Fruit fly (Drosophila melanogaster) whole organism, embryonic: Measurements from ENCODE around the gene CG14135.
A peak's percentile ranks its signal among the peaks of the same experiment; 100 is the strongest.

Experiments
- BEAF-32 ChIP-seq: fragments of 200-800 bp; sonication (Bioruptor generic); optimal IDR thresholded peaks from 3 replicates; lab custom pipeline; 2017; ENCODE audit warnings: missing biosample characterization, missing genetic modification characterization, mild to moderate bottlenecking, moderate library complexity, missing genetic modification reagents
- CG10274 ChIP-seq: fragments of 200-800 bp; sonication (Bioruptor generic); optimal IDR thresholded peaks from 3 replicates; lab custom pipeline; 2017; ENCODE audit warnings: missing biosample characterization, mild to moderate bottlenecking, missing genetic modification characterization
- CG10959 ChIP-seq: fragments of 200-800 bp; sonication (Bioruptor generic); IDR thresholded peaks from 2 replicates; pipeline ENCODE4 v1.3.6; 2022; ENCODE audit warnings: missing biosample characterization, missing genetic modification characterization
- CG12391 ChIP-seq: fragments of 200-800 bp; sonication (Bioruptor generic); optimal IDR thresholded peaks from 3 replicates; lab custom pipeline; 2018; ENCODE audit warnings: missing biosample characterization, mild to moderate bottlenecking, missing genetic modification characterization, moderate library complexity
- CG14710 ChIP-seq: fragments of 200-800 bp; sonication (Bioruptor generic); optimal IDR thresholded peaks from 3 replicates; lab custom pipeline; 2019; ENCODE audit warnings: missing biosample characterization, mild to moderate bottlenecking, missing genetic modification characterization, moderate library complexity
- CG14965 ChIP-seq: fragments of 200-800 bp; sonication (Bioruptor generic); optimal IDR thresholded peaks from 2 replicates; lab custom pipeline; 2016; ENCODE audit warnings: missing biosample characterization, missing genetic modification characterization, borderline replicate concordance
- CG16863 ChIP-seq: fragments of 200-800 bp; sonication (Bioruptor generic); optimal IDR thresholded peaks from 3 replicates; lab custom pipeline; 2016; ENCODE audit warnings: missing biosample characterization, missing genetic modification characterization
- CG17361 ChIP-seq: fragments of 200-800 bp; sonication (Bioruptor generic); IDR thresholded peaks from 3 replicates; pipeline ENCODE4 v1.3.6; 2022; ENCODE audit warnings: missing biosample characterization, missing genetic modification characterization
- CG17829 ChIP-seq: fragments of 200-800 bp; optimal IDR thresholded peaks from 2 replicates; lab custom pipeline; 2019; ENCODE audit warnings: missing biosample characterization, mild to moderate bottlenecking, missing genetic modification characterization, moderate library complexity
- CG2116 ChIP-seq: fragments of 200-800 bp; sonication (Bioruptor generic); optimal IDR thresholded peaks from 3 replicates; lab custom pipeline; 2018; ENCODE audit warnings: missing biosample characterization, mild to moderate bottlenecking, missing genetic modification characterization
- CG2712 ChIP-seq: fragments of 200-800 bp; optimal IDR thresholded peaks from 3 replicates; lab custom pipeline; 2019; ENCODE audit warnings: missing biosample characterization, mild to moderate bottlenecking, missing genetic modification characterization, moderate library complexity
- CG34224 ChIP-seq: fragments of 200-800 bp; sonication (Bioruptor generic); IDR thresholded peaks from 3 replicates; pipeline ENCODE4 v1.3.6; 2022; ENCODE audit warnings: missing biosample characterization, missing genetic modification characterization; ENCODE audit not compliant: partially characterized antibody
- CG34422 ChIP-seq: fragments of 200-800 bp; sonication (Bioruptor generic); IDR thresholded peaks from 3 replicates; pipeline ENCODE4 v1.3.6; 2022; ENCODE audit warnings: missing biosample characterization, missing genetic modification characterization
- CG4424 ChIP-seq: fragments of 200-800 bp; sonication (Bioruptor generic); optimal IDR thresholded peaks from 3 replicates; lab custom pipeline; 2016; ENCODE audit warnings: missing biosample characterization, missing genetic modification characterization
- CG6254 ChIP-seq: fragments of 200-800 bp; sonication (Bioruptor generic); optimal IDR thresholded peaks from 3 replicates; lab custom pipeline; 2017; ENCODE audit warnings: mild to moderate bottlenecking, missing biosample characterization, missing genetic modification reagents, missing genetic modification characterization
- CG7357 ChIP-seq: fragments of 200-800 bp; sonication (Bioruptor generic); IDR thresholded peaks from 3 replicates; pipeline ENCODE4 v1.3.6; 2022; ENCODE audit warnings: missing biosample characterization, missing genetic modification characterization
- CG8924 ChIP-seq: fragments of 200-800 bp; optimal IDR thresholded peaks from 3 replicates; lab custom pipeline; 2019; ENCODE audit warnings: missing biosample characterization, mild to moderate bottlenecking, missing genetic modification characterization, moderate library complexity
- Chrac-16 ChIP-seq: fragments of 200-800 bp; sonication (Bioruptor generic); optimal IDR thresholded peaks from 3 replicates; lab custom pipeline; 2016; ENCODE audit warnings: missing biosample characterization, missing genetic modification characterization
- CkIIα-i1 ChIP-seq: fragments of 200-800 bp; sonication (Bioruptor generic); IDR thresholded peaks from 2 replicates; pipeline ENCODE4 v1.3.6; 2022; ENCODE audit warnings: missing biosample characterization, missing genetic modification characterization
- D19B ChIP-seq: fragments of 200-800 bp; sonication (Bioruptor generic); optimal IDR thresholded peaks from 2 replicates; lab custom pipeline; 2017; ENCODE audit warnings: missing biosample characterization, mild to moderate bottlenecking, missing genetic modification characterization
- Dad ChIP-seq: fragments of 200-800 bp; sonication (Bioruptor generic); optimal IDR thresholded peaks from 3 replicates; lab custom pipeline; 2016; ENCODE audit warnings: missing biosample characterization, missing genetic modification characterization
- GATAe ChIP-seq: fragments of 200-800 bp; sonication (Bioruptor generic); conservative IDR thresholded peaks from 2 replicates; pipeline ENCODE4 v1.3.6; 2022; ENCODE audit warnings: missing biosample characterization, missing genetic modification characterization
- HHEX ChIP-seq: fragments of 200-800 bp; sonication (Bioruptor generic); optimal IDR thresholded peaks from 3 replicates; lab custom pipeline; 2017; ENCODE audit warnings: missing biosample characterization, mild to moderate bottlenecking, missing genetic modification characterization, missing genetic modification reagents
- MBD-R2 ChIP-seq: fragments of 200-800 bp; sonication (Bioruptor generic); IDR thresholded peaks from 2 replicates; pipeline ENCODE4 v1.3.6; 2022; ENCODE audit warnings: missing biosample characterization, missing genetic modification characterization
- MTF-1 ChIP-seq: fragments of 200-800 bp; sonication (Bioruptor generic); optimal IDR thresholded peaks from 2 replicates; lab custom pipeline; 2018; ENCODE audit warnings: missing biosample characterization, mild to moderate bottlenecking, missing genetic modification characterization, borderline replicate concordance
- Mes4 ChIP-seq: fragments of 200-800 bp; sonication (Bioruptor generic); optimal IDR thresholded peaks from 2 replicates; lab custom pipeline; 2016; ENCODE audit warnings: missing biosample characterization, missing genetic modification characterization
- Neu2 ChIP-seq: fragments of 200-800 bp; sonication (Bioruptor generic); optimal IDR thresholded peaks from 3 replicates; lab custom pipeline; 2016; ENCODE audit warnings: missing biosample characterization, missing genetic modification characterization, borderline replicate concordance
- Opbp ChIP-seq: fragments of 200-800 bp; sonication (Bioruptor generic); IDR thresholded peaks from 3 replicates; pipeline ENCODE4 v1.3.6; 2022; ENCODE audit warnings: missing biosample characterization, missing genetic modification characterization; ENCODE audit not compliant: partially characterized antibody
- Stat92E ChIP-seq, 3 experiments: fragments of >200 bp in 2 of 3; fragments of 200-800 bp in 1 of 3; sonication (Bioruptor generic) in 1 of 3; optimal IDR thresholded peaks; 2 replicates each; lab custom pipeline; 2017 to 2019; ENCODE audit warnings: missing biosample characterization in 3 of 3, missing genetic modification characterization in 3 of 3, mild to moderate bottlenecking in 1 of 3, moderate library complexity in 1 of 3
- al ChIP-seq: fragments of 200-800 bp; sonication (Bioruptor generic); IDR thresholded peaks from 2 replicates; pipeline ENCODE4 v1.3.6; 2022; ENCODE audit warnings: missing biosample characterization, missing genetic modification characterization
- bcd ChIP-seq: fragments of 200-800 bp; sonication (Bioruptor generic); optimal IDR thresholded peaks from 2 replicates; lab custom pipeline; 2017; ENCODE audit warnings: missing biosample characterization, mild to moderate bottlenecking, missing genetic modification characterization
- cas ChIP-seq: fragments of 200-800 bp; sonication (Bioruptor generic); IDR thresholded peaks from 2 replicates; pipeline ENCODE4 v1.3.6; 2022; ENCODE audit warnings: missing biosample characterization, missing genetic modification characterization
- cwo ChIP-seq: fragments of 200-800 bp; sonication (Bioruptor generic); optimal IDR thresholded peaks from 3 replicates; lab custom pipeline; 2017; ENCODE audit warnings: missing biosample characterization, missing genetic modification characterization, mild to moderate bottlenecking, moderate library complexity, missing genetic modification reagents
- emc ChIP-seq: fragments of 200-800 bp; sonication (Bioruptor generic); optimal IDR thresholded peaks from 2 replicates; lab custom pipeline; 2016; ENCODE audit warnings: missing biosample characterization, missing genetic modification characterization
- en ChIP-seq: fragments of 200-800 bp; sonication (Bioruptor generic); optimal IDR thresholded peaks from 2 replicates; lab custom pipeline; 2016; ENCODE audit warnings: missing biosample characterization, missing genetic modification characterization
- fd102C ChIP-seq: fragments of 200-800 bp; sonication (Bioruptor generic); optimal IDR thresholded peaks from 2 replicates; lab custom pipeline; 2018; ENCODE audit warnings: missing biosample characterization, mild to moderate bottlenecking, missing genetic modification characterization, moderate library complexity
- grau ChIP-seq: fragments of 200-800 bp; optimal IDR thresholded peaks from 3 replicates; lab custom pipeline; 2019; ENCODE audit warnings: missing biosample characterization, mild to moderate bottlenecking, missing genetic modification characterization, moderate library complexity
- gsb-n ChIP-seq: fragments of 200-800 bp; sonication (Bioruptor generic); optimal IDR thresholded peaks from 3 replicates; lab custom pipeline; 2018; ENCODE audit warnings: missing biosample characterization, mild to moderate bottlenecking, missing genetic modification characterization
- lmd ChIP-seq: fragments of 200-800 bp; sonication (Bioruptor generic); IDR thresholded peaks from 2 replicates; pipeline ENCODE4 v1.3.6; 2022; ENCODE audit warnings: missing biosample characterization, missing genetic modification characterization
- maf-S ChIP-seq: fragments of 200-800 bp; sonication (Bioruptor generic); optimal IDR thresholded peaks from 2 replicates; lab custom pipeline; 2016; ENCODE audit warnings: missing biosample characterization, missing genetic modification characterization
- sc ChIP-seq, 3 experiments: fragments of >200 bp in 2 of 3; fragments of 200-800 bp in 1 of 3; sonication (Bioruptor generic) in 1 of 3; optimal IDR thresholded peaks; 2 replicates in 2 of 3; 3 replicates in 1 of 3; lab custom pipeline; 2017; ENCODE audit warnings: mild to moderate bottlenecking in 1 of 3, missing biosample characterization in 1 of 3, missing genetic modification characterization in 1 of 3, missing genetic modification reagents in 1 of 3
- sd ChIP-seq: fragments of 200-800 bp; sonication (Bioruptor generic); optimal IDR thresholded peaks from 3 replicates; lab custom pipeline; 2018; ENCODE audit warnings: missing biosample characterization, mild to moderate bottlenecking, missing genetic modification characterization, moderate library complexity
- sna ChIP-seq: fragments of 200-800 bp; sonication (Bioruptor generic); IDR thresholded peaks from 2 replicates; pipeline ENCODE4 v1.3.6; 2022; ENCODE audit warnings: missing biosample characterization, missing genetic modification characterization; ENCODE audit not compliant: partially characterized antibody
- sug ChIP-seq: fragments of 200-800 bp; optimal IDR thresholded peaks from 2 replicates; lab custom pipeline; 2019; ENCODE audit warnings: missing biosample characterization, mild to moderate bottlenecking, missing genetic modification characterization, moderate library complexity
- ttk ChIP-seq: fragments of 200-800 bp; sonication (Bioruptor generic); IDR thresholded peaks from 2 replicates; pipeline ENCODE4 v2.1.2; 2022; ENCODE audit warnings: missing biosample characterization, missing genetic modification characterization
- twi ChIP-seq: fragments of 200-800 bp; optimal IDR thresholded peaks from 2 replicates; lab custom pipeline; 2019; ENCODE audit warnings: missing biosample characterization, mild to moderate bottlenecking, missing genetic modification characterization, moderate library complexity
- tx ChIP-seq: fragments of 200-800 bp; sonication (Bioruptor generic); optimal IDR thresholded peaks from 2 replicates; lab custom pipeline; 2016; ENCODE audit warnings: missing biosample characterization, missing genetic modification characterization
- wor ChIP-seq: fragments of 200-800 bp; sonication (Bioruptor generic); IDR thresholded peaks from 2 replicates; pipeline ENCODE4 v1.3.6; 2022; ENCODE audit warnings: missing biosample characterization, missing genetic modification characterization
- zen2 ChIP-seq: fragments of 200-800 bp; sonication (Bioruptor generic); IDR thresholded peaks from 3 replicates; pipeline ENCODE4 v1.3.6; 2022; ENCODE audit warnings: missing biosample characterization, missing genetic modification characterization; ENCODE audit not compliant: partially characterized antibody

CG14135 gene

dm6 chr3L:11691203-11691797, at the start of gene CG14135, which contains the start of gene Pldn (continued):
- TF ChIP-seq tx (GFP tag; lab: Kevin White, UChicago) (no peak), Mes4 (GFP tag; lab: Kevin White, UChicago) (no peak), Neu2 (GFP tag; lab: Kevin White, UChicago) (no peak), MTF-1 (GFP tag; lab: Kevin White, UChicago) (no peak), twi (tag; lab: Kevin White, UChicago) (no peak), grau (tag; lab: Kevin White, UChicago) (no peak), cas (no peak), CG14965 (no peak), fd102C (GFP tag; lab: Kevin White, UChicago) (no peak), D19B (GFP tag; lab: Kevin White, UChicago) (no peak), CG16863 (GFP tag; lab: Kevin White, UChicago) (no peak), sug (tag; lab: Kevin White, UChicago) (peak; percentile 32), lmd (no peak), bcd (peak; percentile 8), CG34224 (GFP tag; lab: Robert Waterston, UW) (0 out of 3 replicates have a peak, but pooled peaks have one; percentile 36), CG12391 (tag; lab: Kevin White, UChicago) (peak; percentile 3), sd (tag; lab: Kevin White, UChicago) (peak; percentile 33), CG10959 (GFP tag; lab: Robert Waterston, UW) (no peak), GATAe (no peak), Dad (GFP tag; lab: Kevin White, UChicago) (no peak), HHEX (GFP tag; lab: Kevin White, UChicago) (no peak), CG17361 (GFP tag; lab: Robert Waterston, UW) (no peak), CG7357 (GFP tag; lab: Robert Waterston, UW) (no peak), ttk (no peak), al (GFP tag; lab: Robert Waterston, UW) (no peak), zen2 (no peak), BEAF-32 (GFP tag; lab: Kevin White, UChicago) (peak; percentile 49), CG6254 (GFP tag; lab: Kevin White, UChicago) (no peak), en (no peak), CG34422 (GFP tag; lab: Robert Waterston, UW) (peak; percentile 1; the same call in 1 of the 3 replicates), sc (optimal IDR thresholded peaks at IDR 0.05; lab: Kevin White, UChicago) (no peak), sc (GFP tag; optimal IDR thresholded peaks at IDR 0.05; lab: Kevin White, UChicago) (no peak), CG10274 (no peak), maf-S (GFP tag; lab: Kevin White, UChicago) (no peak), gsb-n (tag; lab: Kevin White, UChicago) (peak; percentile 14), Opbp (no peak), CG8924 (tag; lab: Kevin White, UChicago) (peak; percentile 75), MBD-R2 (GFP tag; lab: Robert Waterston, UW) (peak; percentile 85), sna (GFP tag; lab: Robert Waterston, UW) (no peak), wor (no peak), cwo (GFP tag; lab: Kevin White, UChicago) (no peak), CG2116 (GFP tag; lab: Kevin White, UChicago) (peak; percentile 69), Stat92E (GFP tag; optimal IDR thresholded peaks at IDR 0.05; lab: Kevin White, UChicago) (no peak), Chrac-16 (GFP tag; lab: Kevin White, UChicago) (no peak), CG4424 (GFP tag; lab: Kevin White, UChicago) (no peak), CG14710 (tag; lab: Kevin White, UChicago) (peak; percentile 55), CkIIα-i1 (GFP tag; lab: Robert Waterston, UW) (no peak), CG17829 (tag; lab: Kevin White, UChicago) (peak; percentile 10), CG2712 (tag; lab: Kevin White, UChicago) (peak; percentile 16), emc (GFP tag; lab: Kevin White, UChicago) (no peak)
